Fruit fly (Drosophila melanogaster) ovary, adult (tissue): ENCODE data around the gene toc.
"Not testable (repeated sequence)": the region's sequence is repeated elsewhere in the genome, so short reads cannot be mapped to it uniquely, and the experiment has no call there.

Experiments
- CG17801 ChIP-seq: fragments of 200-800 bp; optimal IDR thresholded peaks from 2 replicates; lab custom pipeline; 2019; ENCODE audit warnings: missing biosample characterization, mild to moderate bottlenecking, missing genetic modification characterization, moderate library complexity; ENCODE audit not compliant: partially characterized antibody

Gene toc

DNA sequence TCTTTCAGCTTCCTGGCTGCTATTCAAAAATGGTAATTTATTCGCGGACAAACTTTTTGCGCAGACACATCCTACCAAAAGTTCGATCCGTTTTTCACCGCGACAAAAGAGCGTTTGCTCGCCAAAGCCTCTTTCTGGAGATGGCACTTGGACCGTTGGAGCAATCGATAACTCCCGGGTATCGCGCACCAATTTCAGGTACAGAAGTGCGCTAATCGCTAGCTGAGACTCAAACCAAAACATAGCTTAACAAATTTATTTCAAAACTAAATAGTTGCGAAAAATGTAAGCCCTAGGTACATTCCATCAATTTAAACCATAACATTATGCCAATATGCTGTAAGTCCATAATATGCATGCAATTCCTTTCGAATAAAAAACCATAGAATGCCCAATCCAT is at the start of gene toc:
TSS of gene toc (minus strand) at position 78 of the 400 bp plus-strand sequence.
- peak; percentile 53 for TF ChIP-seq CG17801 (GFP tag; lab: Kevin White, UChicago)

- no peak for TF ChIP-seq CG17801 (GFP tag; lab: Kevin White, UChicago)
Measured at dm6 chr2L:3188875-3189274, 44.3 kb upstream of the toc start.

- TF ChIP-seq CG17801 (GFP tag; lab: Kevin White, UChicago), result no peak
Measured at dm6 chr2L:3183205-3183604, 38.6 kb upstream of the toc start.

dm6 chr2L:3179654-3180053 is 35.1 kb upstream of the toc start:
- TF ChIP-seq CG17801 (GFP tag; lab: Kevin White, UChicago), result no peak

- no peak for TF ChIP-seq CG17801 (GFP tag; lab: Kevin White, UChicago)
Measured at dm6 chr2L:3173740-3174139, 29.2 kb upstream of the toc start, which contains the start of the genes CG31698 and CG15404. Gene CG31698, minus strand, starts transcription at chr2L:3173840. Gene CG15404, plus strand, starts transcription at chr2L:3173972.

DNA sequence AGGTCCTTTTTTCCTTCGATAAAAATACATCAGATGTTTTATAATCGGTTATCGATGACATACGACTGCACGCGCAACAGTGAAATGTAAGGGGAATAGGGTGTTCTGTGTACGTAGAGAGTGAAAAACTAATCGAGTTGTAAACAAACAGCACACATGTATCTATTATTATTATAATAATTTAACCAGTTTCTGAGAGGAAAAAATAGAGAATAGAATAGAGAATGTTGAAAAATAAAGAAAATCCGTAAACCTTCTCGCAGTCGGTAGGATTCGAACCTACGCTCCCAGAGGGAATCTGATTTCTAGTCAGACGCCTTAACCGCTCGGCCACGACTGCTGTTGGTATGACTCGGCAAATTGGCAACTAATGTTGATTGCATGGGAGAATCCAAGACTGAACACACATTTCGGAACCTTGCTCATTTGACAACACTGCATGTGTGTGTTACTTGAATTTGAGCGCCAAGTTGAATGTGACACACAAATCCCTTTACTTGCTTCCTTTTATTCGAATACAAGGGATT is 28.2 kb upstream of the toc start:
- TF ChIP-seq CG17801 (GFP tag; lab: Kevin White, UChicago), result peak; percentile 44

dm6 chr2L:3170949-3171579 is 26.5 kb upstream of the toc start, which contains the start of gene CG44002:
Gene CG44002, minus strand, starts transcription at chr2L:3171092.
- no peak for TF ChIP-seq CG17801 (GFP tag; lab: Kevin White, UChicago)

- no peak for TF ChIP-seq CG17801 (GFP tag; lab: Kevin White, UChicago)
Measured at dm6 chr2L:3166710-3167109, 22.1 kb upstream of the toc start.

DNA sequence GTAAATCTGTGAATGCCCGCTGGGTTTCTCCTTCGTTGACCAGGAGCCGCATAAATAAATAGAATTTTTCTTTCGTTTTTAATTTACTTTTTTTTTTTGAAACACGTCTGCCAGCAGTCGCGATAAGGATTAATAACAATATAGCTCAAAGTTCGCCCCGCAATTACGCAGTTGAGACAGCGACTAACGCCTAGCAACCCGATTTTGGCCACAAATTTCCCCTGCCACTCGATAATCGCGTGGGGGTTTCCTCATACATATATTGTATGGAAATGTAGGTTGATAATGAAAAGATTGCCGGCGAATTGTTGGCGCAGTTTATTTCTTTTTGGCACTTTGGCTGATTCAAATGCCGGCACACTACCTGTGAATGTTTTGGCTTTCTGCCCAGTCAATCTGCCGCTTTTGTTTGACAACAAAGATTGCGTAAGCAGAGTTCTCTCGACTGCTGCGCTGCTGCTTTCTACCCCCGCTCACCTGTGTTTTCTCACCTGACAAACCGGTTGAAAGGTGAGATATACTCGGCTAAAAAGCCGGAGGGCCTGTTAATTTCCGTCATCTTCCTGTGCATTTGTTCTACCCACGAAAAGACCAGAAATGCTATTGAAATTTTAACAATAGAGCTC is 20.5 kb upstream of the toc start:
- no peak for TF ChIP-seq CG17801 (GFP tag; lab: Kevin White, UChicago)

dm6 chr2L:3164257-3165021 is 19.9 kb upstream of the toc start:
- no peak for TF ChIP-seq CG17801 (GFP tag; lab: Kevin White, UChicago)

DNA sequence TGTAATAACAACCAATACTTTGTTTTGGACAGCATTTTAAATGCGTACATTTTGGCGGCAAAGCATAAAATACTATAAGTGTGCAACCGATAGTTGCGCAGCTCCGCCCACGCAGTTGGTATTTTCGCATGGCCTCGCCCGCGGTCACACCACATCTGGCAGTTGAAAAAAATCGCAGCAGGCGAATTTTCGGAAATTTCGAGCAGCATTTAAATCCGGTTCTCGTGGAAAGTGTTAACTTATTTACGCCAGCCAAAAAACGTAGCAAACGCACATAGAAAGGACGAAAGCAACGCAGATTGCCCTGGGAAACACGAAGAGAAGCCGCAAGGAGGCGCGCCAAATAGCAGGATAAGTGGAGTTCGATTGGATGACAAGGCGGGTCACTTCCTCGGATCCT is 18.9 kb upstream of the toc start, which contains the start of gene Hydr2:
TSS of gene Hydr2 (plus strand) at position 156 of the 400 bp plus-strand sequence.
- TF ChIP-seq CG17801 (GFP tag; lab: Kevin White, UChicago), result not testable (repeated sequence)

- no peak for TF ChIP-seq CG17801 (GFP tag; lab: Kevin White, UChicago)
Measured at dm6 chr2L:3159144-3160000, 14.8 kb upstream of the toc start, which contains the start of the genes Mad and gkt. Gene Mad, minus strand, starts transcription at chr2L:3159643. Gene gkt, plus strand, starts transcription at chr2L:3159950.

DNA sequence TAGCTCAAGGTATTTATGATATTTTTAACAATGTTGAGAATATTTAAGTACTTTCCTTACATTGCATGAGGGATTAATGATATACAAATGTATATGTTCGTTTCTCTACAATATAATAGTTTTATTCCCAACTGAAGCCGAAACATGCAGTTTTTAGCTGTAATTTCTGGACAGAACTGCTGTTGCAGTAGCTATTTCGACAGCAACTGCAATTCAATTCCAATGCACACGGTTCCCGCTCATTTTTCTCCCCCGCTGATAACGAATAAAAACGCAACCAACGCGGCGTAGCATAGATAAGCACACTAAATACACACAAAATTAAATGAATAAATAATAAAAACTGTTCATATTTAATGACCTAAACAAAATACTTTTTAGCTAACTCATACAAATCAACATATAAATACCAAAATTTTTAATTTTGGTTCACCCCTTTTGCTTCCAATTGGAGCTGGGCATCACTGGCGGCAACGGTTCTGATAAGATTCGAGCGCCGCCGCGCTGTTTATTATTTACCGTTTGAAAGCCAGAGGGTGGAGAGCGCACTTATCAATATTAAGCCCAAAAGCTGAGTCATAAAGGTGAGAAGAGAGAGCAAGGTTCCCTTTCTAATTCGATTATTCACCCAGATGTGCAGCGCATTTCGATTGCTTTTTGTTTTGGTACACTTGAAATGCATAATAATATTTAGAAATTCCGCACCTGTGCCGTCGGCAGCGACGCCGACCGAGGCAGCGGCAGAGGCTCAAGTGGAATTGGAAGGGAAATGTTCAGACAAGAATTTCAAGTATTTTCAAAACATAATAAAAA is 13.9 kb upstream of the toc start:
- TF ChIP-seq CG17801 (GFP tag; lab: Kevin White, UChicago), result no peak
